Worm (Caenorhabditis elegans) whole organism, late embryonic: ENCODE measurements around the gene Y40C5A.4.
A peak's percentile ranks its signal among the peaks of the same experiment; 100 is the strongest.

Source experiments
- C38D4.7 ChIP-seq: fragments of 200-800 bp; sonication (Bioruptor generic); optimal IDR thresholded peaks from 2 replicates; lab custom pipeline; 2018; ENCODE audit warnings: mild to moderate bottlenecking, missing genetic modification characterization, moderate library complexity, missing compliant biosample characterization
- K02D7.2 ChIP-seq: sonication (generic microtip); optimal IDR thresholded peaks from 2 replicates; lab custom pipeline; 2017; ENCODE audit warnings: mild to moderate bottlenecking, missing genetic modification characterization, missing compliant biosample characterization
- T23F11.4 ChIP-seq: fragments of 200-800 bp; sonication (Bioruptor generic); optimal IDR thresholded peaks from 2 replicates; lab custom pipeline; 2018; ENCODE audit warnings: mild to moderate bottlenecking, missing genetic modification characterization, missing compliant biosample characterization
- Y22D7AL.16 ChIP-seq: sonication (generic microtip); optimal IDR thresholded peaks from 2 replicates; lab custom pipeline; 2016; ENCODE audit warnings: missing genetic modification characterization, missing compliant biosample characterization
- ahr-1 ChIP-seq: sonication (generic microtip); optimal IDR thresholded peaks from 2 replicates; lab custom pipeline; 2016; ENCODE audit warnings: missing genetic modification characterization, missing compliant biosample characterization
- ama-1 ChIP-seq: fragments of 150-350 bp; optimal IDR thresholded peaks from 2 replicates; lab custom pipeline; 2014
- ceh-24 ChIP-seq: sonication (generic microtip); optimal IDR thresholded peaks from 2 replicates; lab custom pipeline; 2016; ENCODE audit warnings: mild to moderate bottlenecking, missing genetic modification characterization, missing compliant biosample characterization
- ceh-30 ChIP-seq: fragments of 150-350 bp; optimal IDR thresholded peaks from 2 replicates; lab custom pipeline; 2014; ENCODE audit warnings: missing biosample characterization, missing genetic modification characterization
- ceh-31 ChIP-seq: sonication (generic microtip); optimal IDR thresholded peaks from 2 replicates; lab custom pipeline; 2016; ENCODE audit warnings: missing genetic modification characterization, missing compliant biosample characterization
- ceh-34 ChIP-seq: sonication (generic microtip); optimal IDR thresholded peaks from 2 replicates; lab custom pipeline; 2016; ENCODE audit warnings: mild to moderate bottlenecking, missing genetic modification characterization, missing compliant biosample characterization
- ceh-48 ChIP-seq: sonication (generic microtip); optimal IDR thresholded peaks from 2 replicates; lab custom pipeline; 2016; ENCODE audit warnings: missing genetic modification characterization, inconsistent platforms, missing compliant biosample characterization
- ceh-6 ChIP-seq: fragments of 200-800 bp; sonication (Bioruptor generic); optimal IDR thresholded peaks from 2 replicates; lab custom pipeline; 2018; ENCODE audit warnings: mild to moderate bottlenecking, missing genetic modification characterization, missing compliant biosample characterization
- dve-1 ChIP-seq: sonication (generic microtip); optimal IDR thresholded peaks from 2 replicates; lab custom pipeline; 2017; ENCODE audit warnings: antibody characterized with exemption, mild to moderate bottlenecking, missing genetic modification characterization, missing compliant biosample characterization
- elt-4 ChIP-seq: sonication (generic microtip); optimal IDR thresholded peaks from 2 replicates; lab custom pipeline; 2016; ENCODE audit warnings: missing genetic modification characterization, missing compliant biosample characterization
- eyg-1 ChIP-seq: sonication (generic microtip); optimal IDR thresholded peaks from 2 replicates; lab custom pipeline; 2016; ENCODE audit warnings: missing genotype, missing genetic modification characterization, missing compliant biosample characterization
- fax-1 ChIP-seq: sonication (generic microtip); optimal IDR thresholded peaks from 2 replicates; lab custom pipeline; 2016; ENCODE audit warnings: missing genotype, missing genetic modification characterization, missing compliant biosample characterization
- fkh-10 ChIP-seq: fragments of 150-350 bp; optimal IDR thresholded peaks from 2 replicates; lab custom pipeline; 2014; ENCODE audit warnings: missing biosample characterization, missing genetic modification reagents, missing genetic modification characterization
- gmeb-2 ChIP-seq: sonication (generic microtip); optimal IDR thresholded peaks from 2 replicates; lab custom pipeline; 2016; ENCODE audit warnings: missing genetic modification characterization, inconsistent platforms, missing compliant biosample characterization
- lim-6 ChIP-seq: sonication (generic microtip); optimal IDR thresholded peaks from 2 replicates; lab custom pipeline; 2016; ENCODE audit warnings: missing genetic modification characterization, missing compliant biosample characterization
- mec-3 ChIP-seq: sonication (generic microtip); optimal IDR thresholded peaks from 2 replicates; lab custom pipeline; 2016; ENCODE audit warnings: borderline replicate concordance, missing genetic modification characterization, missing compliant biosample characterization
- nhr-11 ChIP-seq: fragments of 150-350 bp; optimal IDR thresholded peaks from 2 replicates; lab custom pipeline; 2014; ENCODE audit warnings: missing biosample characterization, missing genetic modification characterization
- nhr-232 ChIP-seq: sonication (generic microtip); optimal IDR thresholded peaks from 2 replicates; lab custom pipeline; 2016; ENCODE audit warnings: missing genetic modification characterization, missing compliant biosample characterization
- npax-4 ChIP-seq: sonication (generic microtip); optimal IDR thresholded peaks from 2 replicates; lab custom pipeline; 2016; ENCODE audit warnings: missing genetic modification characterization, missing compliant biosample characterization
- odd-2 ChIP-seq: sonication (generic microtip); optimal IDR thresholded peaks from 2 replicates; lab custom pipeline; 2017; ENCODE audit warnings: antibody characterized with exemption, mild to moderate bottlenecking, missing genetic modification characterization, missing compliant biosample characterization
- pag-3 ChIP-seq: sonication (generic microtip); optimal IDR thresholded peaks from 2 replicates; lab custom pipeline; 2016; ENCODE audit warnings: missing compliant biosample characterization, missing genetic modification characterization, borderline replicate concordance
- pat-9 ChIP-seq: fragments of 200-800 bp; sonication (Bioruptor generic); optimal IDR thresholded peaks from 2 replicates; lab custom pipeline; 2018; ENCODE audit warnings: mild to moderate bottlenecking, missing genetic modification characterization, moderate library complexity, missing compliant biosample characterization
- pax-1 ChIP-seq: fragments of 150-350 bp; optimal IDR thresholded peaks from 2 replicates; lab custom pipeline; 2014; ENCODE audit warnings: missing biosample characterization, missing genetic modification characterization
- pha-4 ChIP-seq: fragments of 150-350 bp; optimal IDR thresholded peaks from 2 replicates; lab custom pipeline; 2018; ENCODE audit warnings: missing biosample characterization, missing genetic modification reagents, missing genetic modification characterization
- ref-2 ChIP-seq: sonication (generic microtip); optimal IDR thresholded peaks from 2 replicates; lab custom pipeline; 2016; ENCODE audit warnings: missing genetic modification characterization, missing compliant biosample characterization
- sdc-2 ChIP-seq: sonication (generic microtip); optimal IDR thresholded peaks from 2 replicates; lab custom pipeline; 2016; ENCODE audit warnings: missing genotype, missing genetic modification characterization, missing compliant biosample characterization
- sox-2 ChIP-seq: fragments of 200-800 bp; sonication (Bioruptor generic); IDR thresholded peaks from 2 replicates; pipeline ENCODE4 v1.3.6; 2022; ENCODE audit warnings: missing genetic modification reagents, missing genetic modification characterization, missing compliant biosample characterization
- tbx-7 ChIP-seq: sonication (generic microtip); optimal IDR thresholded peaks from 2 replicates; lab custom pipeline; 2016; ENCODE audit warnings: missing genotype, missing genetic modification characterization, missing compliant biosample characterization
- ttx-3 ChIP-seq: sonication (generic microtip); optimal IDR thresholded peaks from 2 replicates; lab custom pipeline; 2016; ENCODE audit warnings: missing genetic modification reagents, missing genetic modification characterization, missing compliant biosample characterization
- unc-3 ChIP-seq, 2 experiments: fragments of 200-800 bp in 1 of 2; sonication (Bioruptor generic) in 1 of 2; sonication (generic microtip) in 1 of 2; conservative IDR thresholded peaks in 1 of 2; optimal IDR thresholded peaks in 1 of 2; 2 replicates each; pipeline versions ENCODE4 v1.3.6 to Lab custom; 2016 to 2022; ENCODE audit warnings: missing compliant biosample characterization in 2 of 2, missing genetic modification characterization in 2 of 2, missing genetic modification reagents in 1 of 2
- unc-42 ChIP-seq: sonication (generic microtip); optimal IDR thresholded peaks from 2 replicates; lab custom pipeline; 2016; ENCODE audit warnings: missing genotype, missing genetic modification characterization, missing compliant biosample characterization
- unc-86 ChIP-seq: sonication (generic microtip); optimal IDR thresholded peaks from 2 replicates; lab custom pipeline; 2016; ENCODE audit warnings: missing genetic modification characterization, missing compliant biosample characterization
- zip-5 ChIP-seq: sonication (generic microtip); optimal IDR thresholded peaks from 2 replicates; lab custom pipeline; 2016; ENCODE audit warnings: missing genetic modification characterization, missing compliant biosample characterization
- ztf-16 ChIP-seq: sonication (generic microtip); optimal IDR thresholded peaks from 2 replicates; lab custom pipeline; 2017; ENCODE audit warnings: missing genetic modification characterization, missing compliant biosample characterization

Y40C5A.4 gene

ce11 chrIV:7386835-7387551, 22.1 kb upstream of the Y40C5A.4 start (continued):
- TF ChIP-seq dve-1 (tag; lab: Kevin White, UChicago): peak; percentile 15
- TF ChIP-seq ama-1 (lab: Kevin White, UChicago): no peak
- no peak for TF ChIP-seq unc-3 (GFP tag; conservative IDR thresholded peaks at IDR 0.05; lab: Robert Waterston, UW)
- TF ChIP-seq unc-3 (tag; optimal IDR thresholded peaks at IDR 0.05; lab: Kevin White, UChicago): no peak
- TF ChIP-seq ceh-24 (tag; lab: Kevin White, UChicago): no peak
- no peak for TF ChIP-seq gmeb-2 (tag; lab: Kevin White, UChicago)
- no peak for TF ChIP-seq fkh-10 (GFP tag; lab: Kevin White, UChicago)
- TF ChIP-seq unc-42 (tag; lab: Kevin White, UChicago): peak; percentile 78
- no peak for TF ChIP-seq T23F11.4 (GFP tag; lab: Kevin White, UChicago)
- no peak for TF ChIP-seq odd-2 (tag; lab: Kevin White, UChicago)
- TF ChIP-seq C38D4.7 (GFP tag; lab: Kevin White, UChicago): no peak
- TF ChIP-seq ref-2: peak; percentile 46
- no peak for TF ChIP-seq unc-86 (tag; lab: Kevin White, UChicago)
- no peak for TF ChIP-seq npax-4 (tag; lab: Kevin White, UChicago)
- no peak for TF ChIP-seq ceh-48 (tag; lab: Kevin White, UChicago)
- TF ChIP-seq ztf-16 (tag; lab: Kevin White, UChicago): no peak
- TF ChIP-seq ceh-30 (tag; lab: Kevin White, UChicago): no peak
- no peak for TF ChIP-seq pag-3 (tag; lab: Kevin White, UChicago)
- TF ChIP-seq ceh-31 (tag; lab: Kevin White, UChicago): peak; percentile 83
- no peak for TF ChIP-seq Y22D7AL.16
- no peak for TF ChIP-seq tbx-7 (tag; lab: Kevin White, UChicago)
- TF ChIP-seq ceh-6: no peak
- no peak for TF ChIP-seq nhr-232 (tag; lab: Kevin White, UChicago)
- TF ChIP-seq pax-1: no peak
- TF ChIP-seq pha-4 (tag; lab: Kevin White, UChicago): no peak
- TF ChIP-seq zip-5 (tag; lab: Kevin White, UChicago): no peak
- TF ChIP-seq K02D7.2: peak; percentile 35
- no peak for TF ChIP-seq pat-9
- TF ChIP-seq sox-2 (GFP tag; lab: Robert Waterston, UW): no peak
- TF ChIP-seq nhr-11 (tag; lab: Kevin White, UChicago): no peak

ce11 chrIV:7381754-7382153, 16.8 kb upstream of the Y40C5A.4 start, which contains the start of gene ptp-8:
Gene ptp-8, plus strand, starts transcription at chrIV:7382054.
- no peak for TF ChIP-seq eyg-1 (tag; lab: Kevin White, UChicago)
- no peak for TF ChIP-seq ahr-1 (tag; lab: Kevin White, UChicago)
- TF ChIP-seq ceh-31 (tag; lab: Kevin White, UChicago): no peak
- TF ChIP-seq pax-1: no peak
- no peak for TF ChIP-seq ref-2
- TF ChIP-seq ceh-34 (tag; lab: Kevin White, UChicago): no peak
- TF ChIP-seq fax-1: no peak
- TF ChIP-seq nhr-232 (tag; lab: Kevin White, UChicago): no peak
- no peak for TF ChIP-seq mec-3

ce11 chrIV:7376511-7376910, 11.6 kb upstream of the Y40C5A.4 start, which contains the start of gene T12B3.2:
Gene T12B3.2, plus strand, starts transcription at chrIV:7376811.
- no peak for TF ChIP-seq elt-4 (tag; lab: Kevin White, UChicago)
- no peak for TF ChIP-seq K02D7.2
- TF ChIP-seq ttx-3: no peak
- TF ChIP-seq sdc-2 (tag; lab: Kevin White, UChicago): no peak
- TF ChIP-seq lim-6: no peak
